Worm (Caenorhabditis elegans): ENCODE results near the gene K09H11.11.

K09H11.11 gene

DNA sequence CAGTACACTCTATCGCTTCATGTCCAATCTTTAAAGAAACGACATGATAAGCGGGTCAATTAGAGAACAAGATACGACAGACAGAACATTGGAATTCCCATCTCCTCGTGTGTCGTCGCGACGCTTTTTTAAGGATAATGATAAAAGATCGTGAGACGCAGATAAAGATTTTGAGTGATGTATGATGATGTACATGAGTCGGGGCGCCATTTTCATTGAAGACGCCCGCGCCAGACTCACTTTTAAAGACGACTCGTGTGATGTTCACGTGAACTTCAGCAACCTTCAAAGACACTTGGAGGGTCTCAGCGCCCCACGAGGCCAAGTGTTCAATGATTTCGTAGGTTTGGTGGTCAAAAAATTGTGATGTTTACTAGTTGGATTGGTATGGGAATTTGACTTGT, 13.2 kb upstream of the K09H11.11 start (continued):
- TF ChIP-seq nhr-84 (tag; optimal IDR thresholded peaks at IDR 0.05) (no peak), hlh-4 (tag; optimal IDR thresholded peaks at IDR 0.05) (no peak), lin-13 (GFP tag; optimal IDR thresholded peaks at IDR 0.05) (peak; percentile 12), nhr-71 (tag; optimal IDR thresholded peaks at IDR 0.05) (peak; percentile 92), blmp-1 (tag; optimal IDR thresholded peaks at IDR 0.05) (peak; percentile 84)

DNA sequence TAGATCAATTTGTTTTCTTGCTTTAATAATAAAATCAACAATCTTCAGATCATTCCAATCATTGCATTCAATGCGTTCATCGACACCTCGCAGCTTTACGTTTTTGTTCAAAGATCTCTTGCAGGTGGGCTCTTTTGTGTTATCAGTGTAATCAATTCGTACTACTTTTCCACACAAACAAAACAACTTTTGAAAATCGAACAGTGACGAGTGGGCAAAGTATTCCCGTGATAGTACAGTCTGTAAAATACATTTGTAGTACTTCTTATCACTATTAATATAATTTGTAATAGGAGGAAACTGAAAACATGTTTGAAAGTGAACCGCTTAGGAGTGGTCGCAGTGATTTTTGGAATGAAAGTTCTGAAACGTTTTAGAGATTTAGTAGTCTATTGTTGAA, 10.0 kb upstream of the K09H11.11 start, which contains the start of gene pgph-2:
pgph-2 (plus strand) TSS at position 47 of the 400 bp plus-strand sequence.
- TF ChIP-seq nhr-11 (tag; optimal IDR thresholded peaks at IDR 0.05) (no peak), xbp-1 (tag; optimal IDR thresholded peaks at IDR 0.05) (no peak), nhr-12 (tag; optimal IDR thresholded peaks at IDR 0.05) (no peak), elt-2 (tag; optimal IDR thresholded peaks at IDR 0.05) (peak; percentile 33)

DNA sequence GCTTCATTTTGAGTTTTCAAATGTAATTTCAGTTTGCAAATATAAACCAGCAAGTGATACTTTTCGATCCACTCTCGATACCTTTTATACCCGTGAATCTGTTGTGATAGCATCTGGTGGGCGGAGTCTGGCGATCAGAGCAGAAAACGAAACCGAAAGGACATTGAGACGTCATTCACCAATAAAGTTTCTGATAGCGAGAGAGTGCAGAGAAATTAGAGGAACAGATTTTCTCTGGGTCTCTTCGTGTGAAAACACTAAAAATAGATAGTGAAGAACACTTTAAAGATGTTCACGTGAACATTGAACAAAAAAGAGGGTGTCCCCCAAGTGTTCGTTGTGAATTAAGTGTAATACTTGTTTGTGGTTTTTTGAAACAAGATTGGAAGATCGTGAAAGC, 8.7 kb upstream of the K09H11.11 start, which contains the start of gene pgph-3:
pgph-3 (minus strand) TSS at position 60 of the 400 bp plus-strand sequence.
- TF ChIP-seq unc-86 (tag; optimal IDR thresholded peaks at IDR 0.05) (no peak), vab-15 (tag; optimal IDR thresholded peaks at IDR 0.05) (no peak), ama-1 (optimal IDR thresholded peaks at IDR 0.05) (no peak), nhr-12 (tag; optimal IDR thresholded peaks at IDR 0.05) (no peak), nhr-19 (GFP tag; conservative IDR thresholded peaks at IDR 0.05) (peak; percentile 51), efl-1 (optimal IDR thresholded peaks at IDR 0.05) (peak; percentile 17 to 27), efl-1 (GFP tag; optimal IDR thresholded peaks at IDR 0.05 in 1 of 2) (no peak), nhr-71 (tag; optimal IDR thresholded peaks at IDR 0.05) (peak; percentile 63), lin-35 (GFP tag; optimal IDR thresholded peaks at IDR 0.05) (peak in 1 of 2 experiments; percentile 9), mep-1 (tag; optimal IDR thresholded peaks at IDR 0.05) (peak; percentile 28), unc-30 (tag; optimal IDR thresholded peaks at IDR 0.05) (no peak), nhr-11 (tag; optimal IDR thresholded peaks at IDR 0.05) (no peak), blmp-1 (tag; optimal IDR thresholded peaks at IDR 0.05) (peak; percentile 59), nhr-85 (tag) (peak; percentile 82), lin-14 (GFP tag; optimal IDR thresholded peaks at IDR 0.05) (peak; percentile 81), mdl-1 (tag; optimal IDR thresholded peaks at IDR 0.05) (no peak), ets-5 (GFP tag; IDR thresholded peaks at IDR 0.05) (no peak), hpl-2 (GFP tag; optimal IDR thresholded peaks at IDR 0.05) (no peak), nhr-20 (tag; optimal IDR thresholded peaks at IDR 0.05) (peak; percentile 49), unc-62 (GFP tag; optimal IDR thresholded peaks at IDR 0.05) (no peak), rnt-1 (tag; optimal IDR thresholded peaks at IDR 0.05) (peak; percentile 40), skn-1 (tag; optimal IDR thresholded peaks at IDR 0.05) (no peak), elt-3 (tag; optimal IDR thresholded peaks at IDR 0.05) (peak in 1 of 6 experiments; percentile 20), lsy-2 (tag; optimal IDR thresholded peaks at IDR 0.05) (no peak), Y116A8C.19 (tag; optimal IDR thresholded peaks at IDR 0.05; ENCODE audit: borderline replicate concordance) (no peak), elt-2 (tag; optimal IDR thresholded peaks at IDR 0.05) (peak; percentile 65)

ce11 chrV:5760132-5760531, 5.1 kb upstream of the K09H11.11 start, which contains the start of gene C53A3.1:
Gene C53A3.1, minus strand, starts transcription at chrV:5760232.
- TF ChIP-seq nhr-77 (tag; optimal IDR thresholded peaks at IDR 0.05) = no peak
- TF ChIP-seq unc-130 (tag; optimal IDR thresholded peaks at IDR 0.05) = no peak
- no peak for TF ChIP-seq efl-3 (GFP tag; optimal IDR thresholded peaks at IDR 0.05)
- TF ChIP-seq nhr-19 (GFP tag; conservative IDR thresholded peaks at IDR 0.05) = no peak
- TF ChIP-seq mab-9 (GFP tag; IDR thresholded peaks at IDR 0.05) = no peak
- no peak for TF ChIP-seq egl-13 (tag; optimal IDR thresholded peaks at IDR 0.05)
- no peak for TF ChIP-seq elt-3 (tag; optimal IDR thresholded peaks at IDR 0.05)
- no peak for TF ChIP-seq efl-1 (optimal IDR thresholded peaks at IDR 0.05)
- TF ChIP-seq efl-1 (GFP tag; optimal IDR thresholded peaks at IDR 0.05 in 1 of 2) = no peak
- no peak for TF ChIP-seq fkh-4 (tag; optimal IDR thresholded peaks at IDR 0.05; ENCODE audit: borderline replicate concordance)
- TF ChIP-seq sox-4 (tag; optimal IDR thresholded peaks at IDR 0.05) = no peak
- no peak for TF ChIP-seq pax-3 (tag; optimal IDR thresholded peaks at IDR 0.05)
- TF ChIP-seq nhr-47 (tag; optimal IDR thresholded peaks at IDR 0.05) = no peak
- no peak for TF ChIP-seq nhr-90 (tag; optimal IDR thresholded peaks at IDR 0.05; ENCODE audit: poor library complexity)
- TF ChIP-seq ztf-4 (tag; optimal IDR thresholded peaks at IDR 0.05) = no peak
- no peak for TF ChIP-seq ceh-90 (tag; optimal IDR thresholded peaks at IDR 0.05)

Measured in whole organism, L1 larva.